Fruit fly (Drosophila melanogaster): ENCODE data around the gene CG2120.

DNA sequence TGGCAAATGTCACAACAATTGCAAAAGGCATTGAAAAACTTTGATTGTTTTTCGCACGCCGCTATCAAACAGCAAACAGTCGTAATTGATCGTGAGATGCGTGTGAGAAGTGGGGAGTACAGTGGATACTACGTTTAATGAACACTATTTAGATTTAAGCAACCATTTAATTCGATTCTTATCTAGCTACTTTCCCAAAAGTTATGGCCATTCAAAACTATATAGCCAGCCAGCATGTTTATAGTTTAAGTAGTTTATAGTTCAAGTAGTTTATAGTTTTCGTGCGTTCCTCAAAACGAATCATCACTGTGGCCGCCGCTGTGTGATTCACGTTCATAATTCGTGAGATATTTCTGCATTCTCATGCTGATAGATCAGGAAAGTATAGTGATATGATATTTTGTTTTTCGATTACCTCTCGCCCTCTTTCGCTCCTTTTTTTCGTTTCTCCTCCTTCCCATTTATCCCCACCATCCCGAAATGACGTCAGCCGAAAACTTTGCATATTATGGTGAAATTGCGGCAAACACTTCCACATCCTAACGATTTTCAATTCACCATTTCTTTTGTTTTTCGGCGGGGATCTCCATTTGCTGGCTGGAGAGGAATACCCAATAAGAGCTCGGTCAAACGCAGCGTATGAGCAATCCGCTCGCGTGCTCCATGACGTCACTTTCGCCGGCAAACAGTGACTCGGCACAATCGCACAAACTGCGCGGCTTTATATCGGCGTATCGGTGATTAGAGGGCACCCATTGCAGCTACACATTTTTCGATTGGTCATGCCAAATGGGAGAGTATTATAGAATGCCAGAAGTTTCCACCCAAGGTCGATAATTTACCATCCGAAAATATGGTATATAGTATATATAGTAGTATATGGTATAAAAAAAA, 22.0 kb upstream of the CG2120 start:
- TF ChIP-seq CG8478 (optimal IDR thresholded peaks at IDR 0.05) (no peak), CTCF (optimal IDR thresholded peaks at IDR 0.05) (no peak)
